In genomic region chr2L:6090786-6091716, dm6 we compare ENCODE assay signal across 3 fruit fly cellular contexts.
TF ChIP-seq lines count a peak whose summit lies in the region.

TSS of gene CG45075 (plus strand) at chr2L:6091412.

- TF ChIP-seq CTCF in whole organism, embryonic (GFP tag; optimal IDR thresholded peaks at IDR 0.05; lab: Kevin White, UChicago) = no peak

TF ChIP-seq in whole organism, adult, 20 proteins besides CTCF, POLR2A, EP300 and RAD21:
- TF ChIP-seq CG5204 (GFP tag; optimal IDR thresholded peaks at IDR 0.05; lab: Kevin White, UChicago) (no peak), kay (GFP tag; lab: Kevin White, UChicago; ENCODE audit: borderline replicate concordance) (peak; percentile 88)
TF ChIP-seq in whole organism, adult: peak in this region for 1.

TF ChIP-seq in whole organism, embryonic, 481 proteins besides CTCF, POLR2A, EP300 and RAD21 (continues in another document):
- no peak for TF ChIP-seq CG6813 (GFP tag; optimal IDR thresholded peaks at IDR 0.05; lab: Kevin White, UChicago)
- TF ChIP-seq tup (GFP tag; optimal IDR thresholded peaks at IDR 0.05; lab: Kevin White, UChicago) = no peak
- no peak for TF ChIP-seq CHES-1-like (GFP tag; optimal IDR thresholded peaks at IDR 0.05; lab: Kevin White, UChicago)
- peak; percentile 23 for TF ChIP-seq CG17829 (tag; optimal IDR thresholded peaks at IDR 0.05; lab: Kevin White, UChicago)
- no peak for TF ChIP-seq hb (GFP tag; IDR thresholded peaks at IDR 0.05; lab: Robert Waterston, UW; ENCODE audit: partially characterized antibody)
- no peak for TF ChIP-seq Fer3 (tag; optimal IDR thresholded peaks at IDR 0.05; lab: Kevin White, UChicago)
- no peak for TF ChIP-seq sna (GFP tag; IDR thresholded peaks at IDR 0.05; lab: Robert Waterston, UW; ENCODE audit: partially characterized antibody)
- no peak for TF ChIP-seq unc-4 (GFP tag; IDR thresholded peaks at IDR 0.05; lab: Robert Waterston, UW; ENCODE audit: partially characterized antibody)
- no peak for TF ChIP-seq PHDP (tag; optimal IDR thresholded peaks at IDR 0.05; lab: Kevin White, UChicago)
- TF ChIP-seq lbe (GFP tag; optimal IDR thresholded peaks at IDR 0.05; lab: Kevin White, UChicago) = no peak
- peak; percentile 26 for TF ChIP-seq Fer1 (GFP tag; optimal IDR thresholded peaks at IDR 0.05; lab: Kevin White, UChicago)
- TF ChIP-seq gsb-n (tag; optimal IDR thresholded peaks at IDR 0.05; lab: Kevin White, UChicago) = peak; percentile 36
- TF ChIP-seq CG12155 (GFP tag; optimal IDR thresholded peaks at IDR 0.05; lab: Kevin White, UChicago) = no peak
- TF ChIP-seq CG5180 (GFP tag; optimal IDR thresholded peaks at IDR 0.05; lab: Kevin White, UChicago) = peak; percentile 94
- peak; percentile 19; the same call in 1 of the 2 replicates for TF ChIP-seq ara (GFP tag; IDR thresholded peaks at IDR 0.05; lab: Robert Waterston, UW)
- no peak for TF ChIP-seq gce (GFP tag; IDR thresholded peaks at IDR 0.05; lab: Robert Waterston, UW)
- no peak for TF ChIP-seq CG9609 (GFP tag; optimal IDR thresholded peaks at IDR 0.05; lab: Kevin White, UChicago)
- peak; percentile 38 for TF ChIP-seq nerfin-1 (tag; optimal IDR thresholded peaks at IDR 0.05; lab: Kevin White, UChicago)
- TF ChIP-seq Dll (GFP tag; IDR thresholded peaks at IDR 0.05; lab: Robert Waterston, UW; ENCODE audit: partially characterized antibody) = no peak
- TF ChIP-seq CG6765 (GFP tag; optimal IDR thresholded peaks at IDR 0.05; lab: Kevin White, UChicago) = peak; percentile 11
- TF ChIP-seq gt (GFP tag; IDR thresholded peaks at IDR 0.05; lab: Robert Waterston, UW) = no peak
- TF ChIP-seq bab2 (GFP tag; optimal IDR thresholded peaks at IDR 0.05; lab: Kevin White, UChicago) = no peak
- TF ChIP-seq CG12236 (GFP tag; optimal IDR thresholded peaks at IDR 0.05; lab: Kevin White, UChicago) = no peak
- no peak for TF ChIP-seq CG17359 (tag; optimal IDR thresholded peaks at IDR 0.05; lab: Kevin White, UChicago)
- no peak for TF ChIP-seq CG16863 (GFP tag; optimal IDR thresholded peaks at IDR 0.05; lab: Kevin White, UChicago)
- TF ChIP-seq CG42726 (GFP tag; IDR thresholded peaks at IDR 0.05; lab: Robert Waterston, UW; ENCODE audit: partially characterized antibody) = 0 out of 2 replicates have a peak, but pooled peaks have one; percentile 51
- TF ChIP-seq ewg (GFP tag; optimal IDR thresholded peaks at IDR 0.05; lab: Kevin White, UChicago) = peak; percentile 17
- peak; percentile 41 for TF ChIP-seq pros (GFP tag; optimal IDR thresholded peaks at IDR 0.05; lab: Kevin White, UChicago)
- TF ChIP-seq Nf-YC (tag; optimal IDR thresholded peaks at IDR 0.05; lab: Kevin White, UChicago) = no peak
- no peak for TF ChIP-seq NC2β (GFP tag; optimal IDR thresholded peaks at IDR 0.05; lab: Kevin White, UChicago)
- TF ChIP-seq sima (GFP tag; optimal IDR thresholded peaks at IDR 0.05; lab: Kevin White, UChicago) = no peak
- TF ChIP-seq klu (GFP tag; IDR thresholded peaks at IDR 0.05; lab: Robert Waterston, UW) = no peak
- TF ChIP-seq cwo (GFP tag; optimal IDR thresholded peaks at IDR 0.05; lab: Kevin White, UChicago) = no peak
- no peak for TF ChIP-seq cato (GFP tag; optimal IDR thresholded peaks at IDR 0.05; lab: Kevin White, UChicago; ENCODE audit: borderline replicate concordance)
- TF ChIP-seq scrt (GFP tag; optimal IDR thresholded peaks at IDR 0.05; lab: Kevin White, UChicago) = peak; percentile 19
- 0 out of 3 replicates have a peak, but pooled peaks have one; percentile 37 for TF ChIP-seq CG34422 (GFP tag; IDR thresholded peaks at IDR 0.05; lab: Robert Waterston, UW)
- TF ChIP-seq Mad (GFP tag; optimal IDR thresholded peaks at IDR 0.05; lab: Kevin White, UChicago) = no peak
- TF ChIP-seq seq (GFP tag; IDR thresholded peaks at IDR 0.05; lab: Robert Waterston, UW) = 0 out of 2 replicates have a peak, but pooled peaks have one; percentile 25
- no peak for TF ChIP-seq H2.0 (GFP tag; IDR thresholded peaks at IDR 0.05; lab: Robert Waterston, UW)
- no peak for TF ChIP-seq Dbx (GFP tag; IDR thresholded peaks at IDR 0.05; lab: Robert Waterston, UW)
- TF ChIP-seq Oli (tag; optimal IDR thresholded peaks at IDR 0.05; lab: Kevin White, UChicago) = no peak
- no peak for TF ChIP-seq grn (GFP tag; optimal IDR thresholded peaks at IDR 0.05; lab: Kevin White, UChicago)
- TF ChIP-seq sob (GFP tag; IDR thresholded peaks at IDR 0.05; lab: Robert Waterston, UW) = no peak
- TF ChIP-seq onecut (GFP tag; IDR thresholded peaks at IDR 0.05; lab: Robert Waterston, UW) = peak; percentile 31; the same call in 1 of the 2 replicates

TF ChIP-seq in whole organism, wandering third instar larva, 38 proteins besides CTCF, POLR2A, EP300 and RAD21:
- TF ChIP-seq Dfd (GFP tag; optimal IDR thresholded peaks at IDR 0.05; lab: Kevin White, UChicago) (peak; percentile 29), OdsH (GFP tag; optimal IDR thresholded peaks at IDR 0.05; lab: Kevin White, UChicago) (no peak)
